Worm (Caenorhabditis elegans) whole organism, mixed stage, embryonic: ENCODE results near the gene ztf-17.

ENCODE experiments used
- drap-1 ChIP-seq: fragments of 200-800 bp; sonication (Bioruptor generic); optimal IDR thresholded peaks from 3 replicates; lab custom pipeline; 2018; ENCODE audit warnings: mild to moderate bottlenecking, missing genetic modification characterization, missing compliant biosample characterization
- elt-3 ChIP-seq: fragments of 150-350 bp; optimal IDR thresholded peaks from 2 replicates; lab custom pipeline; 2014; ENCODE audit warnings: missing biosample characterization, missing genetic modification characterization
- lin-13 ChIP-seq: fragments of 150-350 bp; optimal IDR thresholded peaks from 2 replicates; lab custom pipeline; 2014; ENCODE audit warnings: missing biosample characterization, missing genetic modification characterization

DNA sequence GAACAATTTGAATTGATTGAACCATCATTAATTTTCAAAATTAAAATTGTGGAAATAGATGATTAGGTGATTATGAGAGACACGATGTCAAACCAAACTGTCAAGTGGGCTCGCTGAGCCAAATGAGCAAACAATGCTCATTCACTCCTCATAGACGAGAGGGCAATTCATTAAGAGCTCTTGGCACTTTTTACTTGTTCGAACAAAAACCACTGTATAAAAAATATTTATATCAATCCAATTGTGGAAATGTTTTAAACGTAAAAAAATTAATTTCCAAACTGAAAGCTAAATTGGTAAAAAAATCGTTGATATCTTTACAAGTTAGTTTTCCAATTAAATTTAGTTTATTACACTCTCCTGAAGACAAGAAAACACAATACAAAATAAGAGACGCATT is 20.3 kb downstream of the ztf-17 start, which contains the start of gene acr-7:
- TF ChIP-seq elt-3 (tag; lab: Kevin White, UChicago): no peak
- TF ChIP-seq lin-13 (tag; lab: Kevin White, UChicago): no peak
- TF ChIP-seq drap-1 (GFP tag; lab: Kevin White, UChicago): no peak
